Worm (Caenorhabditis elegans) whole organism, mixed stage, embryonic: ENCODE data around the gene ZK809.1.

ENCODE experiments used
- bed-3 ChIP-seq: fragments of 200-800 bp; sonication (Bioruptor generic); optimal IDR thresholded peaks from 3 replicates; lab custom pipeline; 2018; ENCODE audit warnings: mild to moderate bottlenecking, missing genetic modification characterization, moderate library complexity, missing compliant biosample characterization
- blmp-1 ChIP-seq: fragments of 150-350 bp; optimal IDR thresholded peaks from 2 replicates; lab custom pipeline; 2014; ENCODE audit warnings: missing biosample characterization, missing genetic modification characterization
- ceh-39 ChIP-seq: fragments of 150-350 bp; optimal IDR thresholded peaks from 2 replicates; lab custom pipeline; 2014; ENCODE audit warnings: missing biosample characterization, missing genetic modification characterization
- elt-3 ChIP-seq: fragments of 150-350 bp; optimal IDR thresholded peaks from 2 replicates; lab custom pipeline; 2014; ENCODE audit warnings: missing biosample characterization, missing genetic modification characterization
- nhr-237 ChIP-seq: fragments of 150-350 bp; optimal IDR thresholded peaks from 2 replicates; lab custom pipeline; 2014; ENCODE audit warnings: missing biosample characterization, missing genetic modification characterization
- pha-4 ChIP-seq: fragments of 150-350 bp; optimal IDR thresholded peaks from 2 replicates; lab custom pipeline; 2018; ENCODE audit warnings: missing biosample characterization, missing genetic modification reagents, missing genetic modification characterization
- snpc-4 ChIP-seq: fragments of 150-350 bp; optimal IDR thresholded peaks from 2 replicates; lab custom pipeline; 2014; ENCODE audit warnings: missing biosample characterization, missing genetic modification characterization
- tbx-8 ChIP-seq: fragments of 200-800 bp; sonication (Bioruptor generic); optimal IDR thresholded peaks from 2 replicates; lab custom pipeline; 2018; ENCODE audit warnings: mild to moderate bottlenecking, missing genetic modification characterization, moderate library complexity, missing compliant biosample characterization
- unc-62 ChIP-seq: fragments of 150-350 bp; optimal IDR thresholded peaks from 2 replicates; lab custom pipeline; 2014; ENCODE audit warnings: missing biosample characterization, missing genetic modification reagents, missing genetic modification characterization

- TF ChIP-seq snpc-4, result no peak
- TF ChIP-seq ceh-39, result no peak
- no peak for TF ChIP-seq nhr-237 (tag; lab: Kevin White, UChicago)
- no peak for TF ChIP-seq bed-3 (GFP tag; lab: Kevin White, UChicago)
- TF ChIP-seq unc-62 (GFP tag; lab: Kevin White, UChicago), result no peak
- no peak for TF ChIP-seq tbx-8
- TF ChIP-seq elt-3, result no peak
- TF ChIP-seq pha-4 (tag; lab: Kevin White, UChicago), result no peak
- TF ChIP-seq blmp-1 (tag; lab: Kevin White, UChicago), result no peak
Measured at ce11 chrIV:11655370-11655769, 13.5 kb downstream of the ZK809.1 start, which contains the start of gene ent-1.
